Worm (Caenorhabditis elegans) whole organism, L3 larva: ENCODE results near the gene clec-3.

Experiments used
- ZK546.5 ChIP-seq: sonication (generic microtip); optimal IDR thresholded peaks from 2 replicates; lab custom pipeline; 2017; ENCODE audit warnings: missing biosample characterization, missing genetic modification characterization
- aly-2 ChIP-seq: fragments of 150-350 bp; optimal IDR thresholded peaks from 2 replicates; lab custom pipeline; 2014; ENCODE audit warnings: missing biosample characterization, missing genetic modification characterization
- ceh-16 ChIP-seq: sonication (generic microtip); optimal IDR thresholded peaks from 2 replicates; lab custom pipeline; 2017; ENCODE audit warnings: missing biosample characterization, missing genetic modification characterization
- ceh-28 ChIP-seq: fragments of 150-350 bp; optimal IDR thresholded peaks from 2 replicates; lab custom pipeline; 2014; ENCODE audit warnings: missing biosample characterization, missing genetic modification reagents, missing genetic modification characterization
- ceh-82 ChIP-seq: fragments of 150-350 bp; optimal IDR thresholded peaks from 2 replicates; lab custom pipeline; 2014; ENCODE audit warnings: missing biosample characterization, missing genetic modification characterization
- ceh-9 ChIP-seq: sonication (generic microtip); optimal IDR thresholded peaks from 2 replicates; lab custom pipeline; 2018; ENCODE audit warnings: missing biosample characterization, missing genetic modification characterization
- egl-27 ChIP-seq: sonication (generic microtip); optimal IDR thresholded peaks from 4 replicates; lab custom pipeline; 2017; ENCODE audit warnings: missing biosample characterization, missing genetic modification reagents, missing genetic modification characterization
- egl-5 ChIP-seq: fragments of 150-350 bp; optimal IDR thresholded peaks from 2 replicates; lab custom pipeline; 2017; ENCODE audit warnings: missing biosample characterization, missing genetic modification reagents, missing genetic modification characterization, inconsistent platforms
- elt-1 ChIP-seq: fragments of 150-350 bp; optimal IDR thresholded peaks from 2 replicates; lab custom pipeline; 2014; ENCODE audit warnings: missing biosample characterization, missing genetic modification characterization
- elt-2 ChIP-seq: sonication (generic microtip); optimal IDR thresholded peaks from 2 replicates; lab custom pipeline; 2016; ENCODE audit warnings: missing genetic modification reagents, mild to moderate bottlenecking, missing genetic modification characterization, missing compliant biosample characterization
- elt-3 ChIP-seq, 3 experiments: fragments of 150-350 bp in 1 of 3; sonication (generic microtip) in 2 of 3; optimal IDR thresholded peaks; 2 replicates in 2 of 3; 4 replicates in 1 of 3; lab custom pipeline; 2014 to 2017; ENCODE audit warnings: missing biosample characterization in 3 of 3, missing genetic modification characterization in 3 of 3
- hmg-11 ChIP-seq: sonication (generic microtip); optimal IDR thresholded peaks from 2 replicates; lab custom pipeline; 2016; ENCODE audit warnings: missing genetic modification characterization, missing compliant biosample characterization
- lin-15B ChIP-seq: fragments of 150-350 bp; optimal IDR thresholded peaks from 2 replicates; lab custom pipeline; 2014; ENCODE audit warnings: missing biosample characterization, missing genetic modification characterization
- lin-39 ChIP-seq: fragments of 150-350 bp; optimal IDR thresholded peaks from 2 replicates; lab custom pipeline; 2018; ENCODE audit warnings: missing biosample characterization, missing genetic modification reagents, missing genetic modification characterization
- mdl-1 ChIP-seq: fragments of 150-350 bp; optimal IDR thresholded peaks from 2 replicates; lab custom pipeline; 2014; ENCODE audit warnings: missing biosample characterization, missing genetic modification characterization
- nfya-1 ChIP-seq: sonication (generic microtip); optimal IDR thresholded peaks from 2 replicates; lab custom pipeline; 2017; ENCODE audit warnings: missing genetic modification characterization, mild to moderate bottlenecking, missing compliant biosample characterization, antibody characterized with exemption, moderate library complexity; ENCODE audit not compliant: insufficient read depth
- nhr-12 ChIP-seq: fragments of 150-350 bp; optimal IDR thresholded peaks from 2 replicates; lab custom pipeline; 2014; ENCODE audit warnings: missing biosample characterization, missing genetic modification characterization
- nhr-237 ChIP-seq: fragments of 150-350 bp; optimal IDR thresholded peaks from 2 replicates; lab custom pipeline; 2014; ENCODE audit warnings: missing biosample characterization, missing genetic modification characterization
- nhr-25 ChIP-seq: sonication (generic microtip); optimal IDR thresholded peaks from 2 replicates; lab custom pipeline; 2017; ENCODE audit warnings: missing biosample characterization, missing genetic modification characterization
- nhr-28 ChIP-seq: fragments of 150-350 bp; optimal IDR thresholded peaks from 2 replicates; lab custom pipeline; 2014; ENCODE audit warnings: missing biosample characterization, missing genetic modification characterization
- nhr-43 ChIP-seq: sonication (generic microtip); optimal IDR thresholded peaks from 2 replicates; lab custom pipeline; 2016; ENCODE audit warnings: mild to moderate bottlenecking, missing genetic modification characterization, missing compliant biosample characterization; ENCODE audit not compliant: poor library complexity, severe bottlenecking
- nhr-77 ChIP-seq: fragments of 150-350 bp; optimal IDR thresholded peaks from 2 replicates; lab custom pipeline; 2014; ENCODE audit warnings: missing biosample characterization, missing genetic modification characterization
- pha-4 ChIP-seq: fragments of 150-350 bp; optimal IDR thresholded peaks from 2 replicates; lab custom pipeline; 2014; ENCODE audit warnings: missing biosample characterization, missing genetic modification reagents, missing genetic modification characterization
- pqm-1 ChIP-seq: fragments of 150-350 bp; optimal IDR thresholded peaks from 2 replicates; lab custom pipeline; 2017; ENCODE audit warnings: missing biosample characterization, missing genetic modification characterization, inconsistent platforms
- sea-2 ChIP-seq: fragments of 150-350 bp; sonication (generic microtip); optimal IDR thresholded peaks from 4 replicates; lab custom pipeline; 2014; ENCODE audit warnings: missing biosample characterization, missing genetic modification reagents, missing genetic modification characterization
- snpc-4 ChIP-seq: fragments of 150-350 bp; optimal IDR thresholded peaks from 2 replicates; lab custom pipeline; 2014; ENCODE audit warnings: missing biosample characterization, missing genetic modification characterization
- tbx-2 ChIP-seq: sonication (generic microtip); optimal IDR thresholded peaks from 2 replicates; lab custom pipeline; 2016; ENCODE audit warnings: mild to moderate bottlenecking, missing genetic modification characterization, missing compliant biosample characterization
- unc-39 ChIP-seq: sonication (generic microtip); optimal IDR thresholded peaks from 4 replicates; lab custom pipeline; 2017; ENCODE audit warnings: missing biosample characterization, missing genetic modification characterization
- unc-62 ChIP-seq: fragments of 150-350 bp; sonication (generic microtip); optimal IDR thresholded peaks from 4 replicates; lab custom pipeline; 2014; ENCODE audit warnings: missing biosample characterization, missing genetic modification reagents, missing genetic modification characterization
- zag-1 ChIP-seq: fragments of 150-350 bp; optimal IDR thresholded peaks from 2 replicates; lab custom pipeline; 2014; ENCODE audit warnings: missing biosample characterization, missing genetic modification characterization
- ztf-11 ChIP-seq: fragments of 150-350 bp; optimal IDR thresholded peaks from 2 replicates; lab custom pipeline; 2014; ENCODE audit warnings: missing biosample characterization, missing genetic modification characterization
- ztf-4 ChIP-seq: fragments of 150-350 bp; optimal IDR thresholded peaks from 2 replicates; lab custom pipeline; 2014; ENCODE audit warnings: missing biosample characterization, missing genetic modification characterization

The clec-3 gene

ce11 chrII:3050703-3051102 is 31.0 kb upstream of the clec-3 start, which contains the start of gene sri-31:
TSS of gene sri-31 (plus strand) at chrII:3051003.
- TF ChIP-seq pha-4 (tag; lab: Kevin White, UChicago) (no peak), nhr-12 (no peak), egl-27 (tag; lab: Kevin White, UChicago) (no peak), unc-62 (GFP tag; lab: Kevin White, UChicago) (no peak)

ce11 chrII:3048989-3049388 is 29.3 kb upstream of the clec-3 start:
- TF ChIP-seq mdl-1, result no peak
- no peak for TF ChIP-seq nhr-12

- TF ChIP-seq nhr-237 (tag; lab: Kevin White, UChicago), result no peak
Measured at ce11 chrII:3048378-3048777, 28.7 kb upstream of the clec-3 start, which contains the start of gene sri-28. TSS of gene sri-28 (plus strand) at chrII:3048678.

ce11 chrII:3045875-3046274 is 26.2 kb upstream of the clec-3 start, which contains the start of gene sri-30:
TSS of gene sri-30 (plus strand) at chrII:3046175.
- TF ChIP-seq nhr-77 (tag; lab: Kevin White, UChicago) (no peak), nhr-25 (tag; lab: Kevin White, UChicago) (no peak), ZK546.5 (no peak), lin-39 (tag; lab: Kevin White, UChicago) (no peak), lin-15B (tag; lab: Kevin White, UChicago) (no peak), egl-5 (tag; lab: Kevin White, UChicago) (no peak), snpc-4 (no peak), ceh-16 (tag; lab: Kevin White, UChicago) (no peak), hmg-11 (no peak), aly-2 (tag; lab: Kevin White, UChicago) (no peak), unc-39 (tag; lab: Kevin White, UChicago) (no peak), nhr-237 (tag; lab: Kevin White, UChicago) (no peak), ztf-11 (tag; lab: Kevin White, UChicago) (no peak), unc-62 (GFP tag; lab: Kevin White, UChicago) (no peak), pqm-1 (tag; lab: Kevin White, UChicago) (no peak), elt-1 (tag; lab: Kevin White, UChicago) (no peak)

- TF ChIP-seq nhr-12 (no peak), lin-39 (tag; lab: Kevin White, UChicago) (no peak), unc-39 (tag; lab: Kevin White, UChicago) (no peak), nhr-237 (tag; lab: Kevin White, UChicago) (no peak), nhr-43 (no peak), ceh-9 (tag; lab: Kevin White, UChicago) (no peak), nfya-1 (tag; lab: Kevin White, UChicago) (no peak), nhr-77 (tag; lab: Kevin White, UChicago) (no peak), hmg-11 (no peak), sea-2 (no peak), ztf-4 (tag; lab: Kevin White, UChicago) (no peak), ceh-28 (tag; lab: Kevin White, UChicago) (no peak), nhr-25 (tag; lab: Kevin White, UChicago) (no peak)
Measured at ce11 chrII:3045422-3045821, 25.7 kb upstream of the clec-3 start.

ce11 chrII:3044023-3044422 is 24.3 kb upstream of the clec-3 start, which contains the start of gene sri-29:
TSS of gene sri-29 (plus strand) at chrII:3044323.
- TF ChIP-seq elt-2 (tag; lab: Kevin White, UChicago), result no peak

- TF ChIP-seq aly-2 (tag; lab: Kevin White, UChicago), result no peak
- TF ChIP-seq, all 47 proteins: peak for 0
Measured at ce11 chrII:3043358-3043757, 23.7 kb upstream of the clec-3 start, which contains the start of gene B0454.8. TSS of gene B0454.8 (minus strand) at chrII:3043458.

- no peak for TF ChIP-seq aly-2 (tag; lab: Kevin White, UChicago)
- TF ChIP-seq mdl-1, result no peak
- no peak for TF ChIP-seq tbx-2 (tag; lab: Kevin White, UChicago)
- TF ChIP-seq zag-1 (tag; lab: Kevin White, UChicago), result no peak
- no peak for TF ChIP-seq elt-1 (tag; lab: Kevin White, UChicago)
- TF ChIP-seq ztf-11 (tag; lab: Kevin White, UChicago), result no peak
- no peak for TF ChIP-seq pqm-1 (tag; lab: Kevin White, UChicago)
- TF ChIP-seq elt-3 (tag; optimal IDR thresholded peaks at IDR 0.05; lab: Kevin White, UChicago), result no peak
- TF ChIP-seq nhr-28 (tag; lab: Kevin White, UChicago), result no peak
- TF ChIP-seq ceh-9 (tag; lab: Kevin White, UChicago), result no peak
- no peak for TF ChIP-seq lin-39 (tag; lab: Kevin White, UChicago)
- no peak for TF ChIP-seq nhr-25 (tag; lab: Kevin White, UChicago)
- TF ChIP-seq ceh-82 (tag; lab: Kevin White, UChicago), result no peak
- TF ChIP-seq ceh-28 (tag; lab: Kevin White, UChicago), result no peak
Measured at ce11 chrII:3038453-3038909, 18.8 kb upstream of the clec-3 start, which contains the start of the genes B0454.26 and B0454.5. TSS of gene B0454.26 (minus strand) at chrII:3038553. TSS of gene B0454.5 (plus strand) at chrII:3038859.
